Fruit fly (Drosophila melanogaster): ENCODE data around the gene Gem2.

- TF ChIP-seq ttk (optimal IDR thresholded peaks at IDR 0.05): no peak
- TF ChIP-seq h (optimal IDR thresholded peaks at IDR 0.05): no peak
- TF ChIP-seq insv (optimal IDR thresholded peaks at IDR 0.05): no peak
- TF ChIP-seq psq (optimal IDR thresholded peaks at IDR 0.05): no peak
- no peak for TF ChIP-seq Myc (optimal IDR thresholded peaks at IDR 0.05)
Measured at dm6 chr3L:19075976-19076375, 24.2 kb downstream of the Gem2 start.
